Worm (Caenorhabditis elegans): ENCODE data around the gene Y45F3A.5.

- TF ChIP-seq ztf-23 (GFP tag; IDR thresholded peaks at IDR 0.05) (no peak), tab-1 (GFP tag; IDR thresholded peaks at IDR 0.05) (no peak), flt-1 (GFP tag; IDR thresholded peaks at IDR 0.05) (no peak), T22C8.4 (GFP tag; IDR thresholded peaks at IDR 0.05) (no peak), klf-2 (GFP tag; conservative IDR thresholded peaks at IDR 0.05) (no peak), ref-1 (GFP tag; conservative IDR thresholded peaks at IDR 0.05) (no peak), cog-1 (tag; optimal IDR thresholded peaks at IDR 0.05) (no peak)
Observed at ce11 chrIII:10575320-10575719, 10.8 kb downstream of the Y45F3A.5 start, which contains the start of gene Y45F3A.4.

Data from whole organism, midembryonic.